Worm (Caenorhabditis elegans) whole organism, early embryonic: Measurements from ENCODE around the gene bus-12.

Experiments
- B0310.2 ChIP-seq: sonication (generic microtip); optimal IDR thresholded peaks from 2 replicates; lab custom pipeline; 2016; ENCODE audit warnings: mild to moderate bottlenecking, missing genetic modification characterization, missing compliant biosample characterization
- ama-1 ChIP-seq: fragments of 150-350 bp; optimal IDR thresholded peaks from 2 replicates; lab custom pipeline; 2014
- hmg-4 ChIP-seq: fragments of 200-800 bp; sonication (Bioruptor generic); optimal IDR thresholded peaks from 2 replicates; lab custom pipeline; 2018; ENCODE audit warnings: mild to moderate bottlenecking, missing genetic modification characterization, missing compliant biosample characterization
- hnd-1 ChIP-seq: sonication (generic microtip); optimal IDR thresholded peaks from 2 replicates; lab custom pipeline; 2016; ENCODE audit warnings: missing genetic modification characterization, missing compliant biosample characterization
- scrt-1 ChIP-seq: fragments of 200-800 bp; sonication (Bioruptor generic); IDR thresholded peaks from 2 replicates; pipeline ENCODE4 v1.3.6; 2022; ENCODE audit warnings: missing genetic modification characterization, missing compliant biosample characterization
- tbx-11 ChIP-seq: fragments of 200-800 bp; sonication (Bioruptor generic); IDR thresholded peaks from 2 replicates; pipeline ENCODE4 v1.3.6; 2022; ENCODE audit warnings: missing genetic modification characterization, missing compliant biosample characterization
- tbx-37 ChIP-seq: fragments of 200-800 bp; sonication (Bioruptor generic); conservative IDR thresholded peaks from 2 replicates; pipeline ENCODE4 v1.3.6; 2022; ENCODE audit warnings: missing genetic modification reagents, missing genetic modification characterization, missing compliant biosample characterization

- TF ChIP-seq hmg-4 (GFP tag; lab: Kevin White, UChicago) (no peak), ama-1 (lab: Kevin White, UChicago) (no peak), hnd-1 (tag; lab: Kevin White, UChicago) (no peak), tbx-37 (GFP tag; lab: Robert Waterston, UW) (no peak), tbx-11 (GFP tag; lab: Robert Waterston, UW) (no peak), B0310.2 (tag; lab: Kevin White, UChicago) (no peak), scrt-1 (GFP tag; lab: Robert Waterston, UW) (no peak)
These were observed 12.4 kb downstream of the bus-12 start for ce11 chrIV:13268385-13268784.
